Worm (Caenorhabditis elegans): ENCODE results near the gene pqn-35.

Gene pqn-35

ce11 chrII:4638241-4638640 is 25.4 kb downstream of the pqn-35 start, which contains the start of gene che-10:
TSS of gene che-10 (minus strand) at chrII:4638341.
- TF ChIP-seq aptf-2 (GFP tag; conservative IDR thresholded peaks at IDR 0.05), result no peak
- no peak for TF ChIP-seq T07F8.4 (tag; optimal IDR thresholded peaks at IDR 0.05)
- TF ChIP-seq tlf-1 (GFP tag; optimal IDR thresholded peaks at IDR 0.05), result no peak
- TF ChIP-seq sea-2 (GFP tag; IDR thresholded peaks at IDR 0.05), result no peak
- TF ChIP-seq nfyb-1 (GFP tag; IDR thresholded peaks at IDR 0.05), result no peak
- no peak for TF ChIP-seq cebp-1 (GFP tag; IDR thresholded peaks at IDR 0.05)
- no peak for TF ChIP-seq cebp-1 (tag; optimal IDR thresholded peaks at IDR 0.05)
- no peak for TF ChIP-seq let-607 (tag; optimal IDR thresholded peaks at IDR 0.05)
- no peak for TF ChIP-seq F55B11.4 (tag; optimal IDR thresholded peaks at IDR 0.05; ENCODE audit: borderline replicate concordance, insufficient read depth)
- TF ChIP-seq ceh-27 (GFP tag; optimal IDR thresholded peaks at IDR 0.05), result no peak
- TF ChIP-seq nfya-2 (GFP tag; IDR thresholded peaks at IDR 0.05), result no peak
- TF ChIP-seq cebp-2 (GFP tag; IDR thresholded peaks at IDR 0.05), result no peak
- TF ChIP-seq Y53G8AR.9 (GFP tag; conservative IDR thresholded peaks at IDR 0.05), result no peak
- no peak for TF ChIP-seq gei-17 (GFP tag; optimal IDR thresholded peaks at IDR 0.05)
- TF ChIP-seq hmg-20 (GFP tag; IDR thresholded peaks at IDR 0.05), result no peak
- no peak for TF ChIP-seq K12H6.12 (tag; optimal IDR thresholded peaks at IDR 0.05)
- no peak for TF ChIP-seq F37B4.10 (GFP tag; IDR thresholded peaks at IDR 0.05)
- TF ChIP-seq ekl-4 (GFP tag; IDR thresholded peaks at IDR 0.05), result no peak
- no peak for TF ChIP-seq bed-2 (GFP tag; IDR thresholded peaks at IDR 0.05)
- TF ChIP-seq ztf-22 (GFP tag; optimal IDR thresholded peaks at IDR 0.05), result no peak
- TF ChIP-seq lin-54 (GFP tag; optimal IDR thresholded peaks at IDR 0.05), result no peak

DNA sequence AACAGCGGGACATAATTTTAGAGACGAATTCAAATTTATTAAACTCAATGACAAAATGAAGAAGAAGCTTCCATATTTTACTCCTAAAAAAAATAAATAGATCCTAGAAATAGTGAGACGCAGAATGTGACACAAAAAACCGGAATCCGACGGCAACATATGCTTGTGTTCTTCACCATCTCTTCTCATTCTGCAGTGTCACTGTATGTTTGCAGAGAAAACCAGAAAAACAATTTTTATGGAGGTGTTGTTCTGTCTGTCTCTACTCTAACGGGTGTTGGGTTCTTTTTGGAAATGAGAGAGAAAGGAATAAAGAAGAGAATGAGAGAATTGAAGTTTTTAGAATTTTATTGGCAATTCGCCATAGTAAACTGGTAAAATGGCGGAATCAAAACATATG is 26.1 kb downstream of the pqn-35 start:
- TF ChIP-seq egl-18 (GFP tag; IDR thresholded peaks at IDR 0.05) (no peak), die-1 (tag; optimal IDR thresholded peaks at IDR 0.05) (no peak), him-1 (tag; optimal IDR thresholded peaks at IDR 0.05) (no peak), hmg-20 (GFP tag; IDR thresholded peaks at IDR 0.05) (no peak), lir-1 (GFP tag; conservative IDR thresholded peaks at IDR 0.05) (no peak), B0019.2 (GFP tag; conservative IDR thresholded peaks at IDR 0.05) (no peak), hlh-26 (GFP tag; conservative IDR thresholded peaks at IDR 0.05) (no peak), hlh-12 (tag; optimal IDR thresholded peaks at IDR 0.05) (no peak), mel-28 (tag; optimal IDR thresholded peaks at IDR 0.05; ENCODE audit: borderline replicate concordance) (no peak), F55B11.4 (tag; optimal IDR thresholded peaks at IDR 0.05; ENCODE audit: borderline replicate concordance, insufficient read depth) (no peak)

ce11 chrII:4640748-4641147 is 28.0 kb downstream of the pqn-35 start:
- TF ChIP-seq lin-40 (tag; optimal IDR thresholded peaks at IDR 0.05) (no peak), akir-1 (GFP tag; optimal IDR thresholded peaks at IDR 0.05) (no peak), cebp-2 (GFP tag; IDR thresholded peaks at IDR 0.05) (no peak), C17E4.6 (GFP tag; IDR thresholded peaks at IDR 0.05) (no peak), Y53F4B.3 (GFP tag; IDR thresholded peaks at IDR 0.05) (no peak), B0035.1 (tag; optimal IDR thresholded peaks at IDR 0.05) (no peak), T26A5.8 (tag; optimal IDR thresholded peaks at IDR 0.05) (no peak), efl-1 (GFP tag; optimal IDR thresholded peaks at IDR 0.05) (no peak), F10E7.11 (tag; optimal IDR thresholded peaks at IDR 0.05) (no peak), Y56A3A.18 (GFP tag; IDR thresholded peaks at IDR 0.05) (no peak), lsy-27 (tag; optimal IDR thresholded peaks at IDR 0.05; ENCODE audit: borderline replicate concordance, insufficient read depth) (no peak), let-607 (tag; optimal IDR thresholded peaks at IDR 0.05) (no peak), hlh-12 (tag; optimal IDR thresholded peaks at IDR 0.05) (no peak), nfyb-1 (GFP tag; IDR thresholded peaks at IDR 0.05) (no peak), tlf-1 (GFP tag; optimal IDR thresholded peaks at IDR 0.05) (no peak), Y79H2A.3 (GFP tag; conservative IDR thresholded peaks at IDR 0.05) (no peak)

All from whole organism, young adult.